Fruit fly (Drosophila melanogaster) whole organism, adult: ENCODE measurements around the gene CycT.
A peak's percentile ranks its signal among the peaks of the same experiment; 100 is the strongest.

Experiments used
- CG7045 ChIP-seq: fragments of 200-800 bp; sonication (Bioruptor generic); optimal IDR thresholded peaks from 2 replicates; lab custom pipeline; 2017; ENCODE audit warnings: missing biosample characterization, mild to moderate bottlenecking, missing genetic modification characterization
- CG7101 ChIP-seq: fragments of 200-800 bp; sonication (Bioruptor generic); optimal IDR thresholded peaks from 2 replicates; lab custom pipeline; 2018; ENCODE audit warnings: missing biosample characterization, mild to moderate bottlenecking, missing genetic modification characterization, moderate library complexity
- Clk ChIP-seq: fragments of 200-800 bp; sonication (Bioruptor generic); optimal IDR thresholded peaks from 2 replicates; lab custom pipeline; 2017; ENCODE audit warnings: missing biosample characterization, missing genetic modification characterization
- Crg-1 ChIP-seq: fragments of 200-800 bp; sonication (Bioruptor generic); optimal IDR thresholded peaks from 2 replicates; lab custom pipeline; 2016; ENCODE audit warnings: missing biosample characterization, missing genetic modification characterization
- cic ChIP-seq: fragments of 200-800 bp; sonication (Bioruptor generic); optimal IDR thresholded peaks from 2 replicates; lab custom pipeline; 2017; ENCODE audit warnings: missing biosample characterization, mild to moderate bottlenecking, missing genetic modification characterization, moderate library complexity
- kay ChIP-seq: fragments of 200-800 bp; sonication (Bioruptor generic); peaks from one replicate; lab custom pipeline; 2016; ENCODE audit warnings: missing biosample characterization, missing genetic modification characterization, borderline replicate concordance
- ovo ChIP-seq: fragments of 200-800 bp; sonication (Bioruptor generic); optimal IDR thresholded peaks from 2 replicates; lab custom pipeline; 2016; ENCODE audit warnings: missing biosample characterization, missing genetic modification characterization
- pad ChIP-seq: fragments of 200-800 bp; sonication (Bioruptor generic); optimal IDR thresholded peaks from 3 replicates; lab custom pipeline; 2017; ENCODE audit warnings: missing biosample characterization, missing genetic modification characterization, mild to moderate bottlenecking, moderate library complexity, missing genetic modification reagents
- toe ChIP-seq: fragments of 200-800 bp; sonication (Bioruptor generic); optimal IDR thresholded peaks from 2 replicates; lab custom pipeline; 2016; ENCODE audit warnings: missing biosample characterization, missing genetic modification characterization

dm6 chr3L:17530471-17531149 is 27.0 kb downstream of the CycT start:
- TF ChIP-seq ovo (GFP tag; lab: Kevin White, UChicago): peak; percentile 89
- no peak for TF ChIP-seq Clk (GFP tag; lab: Kevin White, UChicago)
- no peak for TF ChIP-seq Crg-1 (GFP tag; lab: Kevin White, UChicago)
- no peak for TF ChIP-seq CG7045 (GFP tag; lab: Kevin White, UChicago)
- TF ChIP-seq CG7101 (tag; lab: Kevin White, UChicago): no peak
- peak; percentile 85 for TF ChIP-seq pad (GFP tag; lab: Kevin White, UChicago)
- TF ChIP-seq cic (GFP tag; lab: Kevin White, UChicago): no peak
- TF ChIP-seq toe: no peak
- TF ChIP-seq kay: no peak
